Worm (Caenorhabditis elegans): ENCODE data around the gene sex-1.

Gene sex-1

DNA sequence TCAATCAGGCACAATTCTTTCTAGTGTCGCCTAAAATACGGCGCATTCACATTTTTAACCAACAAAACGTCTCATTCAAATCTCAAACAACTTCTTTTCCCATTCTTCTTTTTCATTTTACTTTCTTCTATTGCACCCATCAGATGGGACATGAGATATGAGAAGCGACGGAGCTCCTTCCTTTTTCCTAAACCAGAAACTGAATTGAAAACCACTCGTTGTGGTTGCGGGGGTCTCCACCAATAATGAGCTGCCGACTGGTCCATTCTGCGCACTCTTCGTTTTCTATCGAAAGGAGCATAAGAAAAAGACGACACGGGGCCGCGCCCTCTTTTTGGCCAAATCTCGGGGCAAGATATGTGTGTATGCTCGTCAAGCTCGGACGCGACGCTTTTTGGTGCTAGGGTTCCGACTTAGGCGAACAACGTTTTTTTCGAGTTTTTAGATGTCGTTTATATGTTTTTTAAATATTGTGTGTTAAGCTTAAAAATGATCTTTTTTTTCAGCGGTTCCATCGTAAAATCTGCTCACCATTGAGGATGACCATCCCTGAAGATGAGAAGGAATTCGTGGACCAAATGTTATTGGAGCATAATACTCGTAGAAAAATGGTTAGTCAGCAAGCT is 50.8 kb downstream of the sex-1 start, which contains the start of gene F09B9.5:
TSS of gene F09B9.5 (plus strand) at position 501 of the 626 bp plus-strand sequence.
- TF ChIP-seq pes-1 (GFP tag; IDR thresholded peaks at IDR 0.05) (0 out of 2 replicates have a peak, but pooled peaks have one; percentile 44), F13C5.2 (tag; optimal IDR thresholded peaks at IDR 0.05) (no peak)
